Fruit fly (Drosophila melanogaster) whole organism, embryonic: Measurements from ENCODE around the gene Gr93a.

Source experiments
- CG12219 ChIP-seq: fragments of 200-800 bp; sonication (Bioruptor generic); optimal IDR thresholded peaks from 3 replicates; lab custom pipeline; 2018; ENCODE audit warnings: missing biosample characterization, mild to moderate bottlenecking, missing genetic modification characterization
- CG12744 ChIP-seq: fragments of 200-800 bp; sonication (Bioruptor generic); optimal IDR thresholded peaks from 2 replicates; lab custom pipeline; 2016; ENCODE audit warnings: missing biosample characterization, missing genetic modification characterization
- CG14965 ChIP-seq: fragments of 200-800 bp; sonication (Bioruptor generic); optimal IDR thresholded peaks from 2 replicates; lab custom pipeline; 2016; ENCODE audit warnings: missing biosample characterization, missing genetic modification characterization, borderline replicate concordance
- CG15269 ChIP-seq: fragments of 200-800 bp; sonication (Bioruptor generic); optimal IDR thresholded peaks from 2 replicates; lab custom pipeline; 2018; ENCODE audit warnings: missing biosample characterization, mild to moderate bottlenecking, missing genetic modification characterization, moderate library complexity
- CG16779 ChIP-seq: fragments of 200-800 bp; sonication (Bioruptor generic); IDR thresholded peaks from 2 replicates; pipeline ENCODE4 v1.3.6; 2022; ENCODE audit warnings: missing biosample characterization, missing genetic modification characterization
- CG17328 ChIP-seq: fragments of 200-800 bp; sonication (Bioruptor generic); IDR thresholded peaks from 2 replicates; pipeline ENCODE4 v1.3.6; 2022; ENCODE audit warnings: missing biosample characterization, missing genetic modification characterization
- CG1792 ChIP-seq: fragments of 200-800 bp; sonication (Bioruptor generic); optimal IDR thresholded peaks from 2 replicates; lab custom pipeline; 2016; ENCODE audit warnings: missing biosample characterization, missing genetic modification characterization
- CG18476 ChIP-seq: fragments of 200-800 bp; sonication (Bioruptor generic); optimal IDR thresholded peaks from 2 replicates; lab custom pipeline; 2016; ENCODE audit warnings: missing biosample characterization, mild to moderate bottlenecking, missing genetic modification characterization
- CG4730 ChIP-seq: fragments of 200-800 bp; sonication (Bioruptor generic); IDR thresholded peaks from 2 replicates; pipeline ENCODE4 v1.3.6; 2022; ENCODE audit warnings: missing biosample characterization, missing genetic modification characterization
- CG5245 ChIP-seq: fragments of 200-800 bp; sonication (Bioruptor generic); optimal IDR thresholded peaks from 3 replicates; lab custom pipeline; 2016; ENCODE audit warnings: missing biosample characterization, missing genetic modification characterization
- CG6654 ChIP-seq: fragments of 200-800 bp; sonication (Bioruptor generic); optimal IDR thresholded peaks from 2 replicates; lab custom pipeline; 2017; ENCODE audit warnings: missing biosample characterization, mild to moderate bottlenecking, missing genetic modification characterization
- CG8765 ChIP-seq: fragments of 200-800 bp; sonication (Bioruptor generic); IDR thresholded peaks from 2 replicates; pipeline ENCODE4 v1.3.6; 2022; ENCODE audit warnings: missing biosample characterization, missing genetic modification characterization
- Camta ChIP-seq: fragments of 200-800 bp; sonication (Bioruptor generic); optimal IDR thresholded peaks from 2 replicates; lab custom pipeline; 2016; ENCODE audit warnings: missing biosample characterization, missing genetic modification characterization
- Dad ChIP-seq: fragments of 200-800 bp; sonication (Bioruptor generic); optimal IDR thresholded peaks from 3 replicates; lab custom pipeline; 2016; ENCODE audit warnings: missing biosample characterization, missing genetic modification characterization
- Dip3 ChIP-seq: fragments of 200-800 bp; sonication (Bioruptor generic); optimal IDR thresholded peaks from 3 replicates; lab custom pipeline; 2016; ENCODE audit warnings: missing biosample characterization, missing genetic modification characterization
- HLH54F ChIP-seq: fragments of 200-800 bp; sonication (Bioruptor generic); optimal IDR thresholded peaks from 3 replicates; lab custom pipeline; 2016; ENCODE audit warnings: missing biosample characterization, missing genetic modification characterization
- HmgD ChIP-seq: fragments of 200-800 bp; sonication (Bioruptor generic); optimal IDR thresholded peaks from 3 replicates; lab custom pipeline; 2016; ENCODE audit warnings: missing biosample characterization, missing genetic modification characterization
- Hr39 ChIP-seq: fragments of >200 bp; optimal IDR thresholded peaks from 2 replicates; lab custom pipeline; 2017
- Lpt ChIP-seq: fragments of >200 bp; optimal IDR thresholded peaks from 2 replicates; lab custom pipeline; 2018; ENCODE audit warnings: missing biosample characterization, missing genetic modification characterization
- MTF-1 ChIP-seq: fragments of 200-800 bp; sonication (Bioruptor generic); optimal IDR thresholded peaks from 2 replicates; lab custom pipeline; 2018; ENCODE audit warnings: missing biosample characterization, mild to moderate bottlenecking, missing genetic modification characterization, borderline replicate concordance
- NK7.1 ChIP-seq: fragments of 200-800 bp; sonication (Bioruptor generic); optimal IDR thresholded peaks from 3 replicates; lab custom pipeline; 2016; ENCODE audit warnings: missing biosample characterization, missing genetic modification characterization
- Nf-YC ChIP-seq: fragments of 200-800 bp; optimal IDR thresholded peaks from 3 replicates; lab custom pipeline; 2019; ENCODE audit warnings: missing biosample characterization, mild to moderate bottlenecking, missing genetic modification characterization, moderate library complexity
- ab ChIP-seq: fragments of 200-800 bp; sonication (Bioruptor generic); optimal IDR thresholded peaks from 2 replicates; lab custom pipeline; 2016; ENCODE audit warnings: missing biosample characterization, missing genetic modification characterization
- abd-A ChIP-seq: fragments of 200-800 bp; sonication (Bioruptor generic); optimal IDR thresholded peaks from 3 replicates; lab custom pipeline; 2019; ENCODE audit warnings: missing biosample characterization, mild to moderate bottlenecking, missing genetic modification characterization, moderate library complexity
- al ChIP-seq: fragments of 200-800 bp; sonication (Bioruptor generic); IDR thresholded peaks from 2 replicates; pipeline ENCODE4 v1.3.6; 2022; ENCODE audit warnings: missing biosample characterization, missing genetic modification characterization
- br ChIP-seq: fragments of >200 bp; optimal IDR thresholded peaks from 2 replicates; lab custom pipeline; 2017
- bsh ChIP-seq, 2 experiments: fragments of 200-800 bp; sonication (Bioruptor generic); optimal IDR thresholded peaks; 2 replicates each; lab custom pipeline; 2017 to 2018; ENCODE audit warnings: mild to moderate bottlenecking in 2 of 2, missing biosample characterization in 2 of 2, missing genetic modification characterization in 2 of 2, moderate library complexity in 1 of 2
- chif ChIP-seq, 2 experiments: fragments of 200-800 bp; sonication (Bioruptor generic); optimal IDR thresholded peaks; 3 replicates each; lab custom pipeline; 2016; ENCODE audit warnings: missing biosample characterization in 2 of 2, missing genetic modification characterization in 2 of 2
- dm ChIP-seq: fragments of 200-800 bp; sonication (Bioruptor generic); optimal IDR thresholded peaks from 3 replicates; lab custom pipeline; 2016; ENCODE audit warnings: missing biosample characterization, missing genetic modification characterization
- esg ChIP-seq: fragments of 200-800 bp; sonication (Bioruptor generic); conservative IDR thresholded peaks from 2 replicates; pipeline ENCODE4 v1.3.6; 2022; ENCODE audit warnings: missing biosample characterization, missing genetic modification characterization
- eyg ChIP-seq: fragments of 200-800 bp; sonication (Bioruptor generic); optimal IDR thresholded peaks from 3 replicates; lab custom pipeline; 2016; ENCODE audit warnings: missing biosample characterization, missing genetic modification characterization
- fd96Cb ChIP-seq: fragments of 200-800 bp; sonication (Bioruptor generic); optimal IDR thresholded peaks from 2 replicates; lab custom pipeline; 2018; ENCODE audit warnings: missing biosample characterization, mild to moderate bottlenecking, missing genetic modification characterization, moderate library complexity
- gce ChIP-seq: fragments of 200-800 bp; sonication (Bioruptor generic); IDR thresholded peaks from 3 replicates; pipeline ENCODE4 v1.3.6; 2022; ENCODE audit warnings: missing biosample characterization, missing genetic modification characterization
- gcm2 ChIP-seq: fragments of 200-800 bp; sonication (Bioruptor generic); optimal IDR thresholded peaks from 2 replicates; lab custom pipeline; 2016; ENCODE audit warnings: missing biosample characterization, missing genetic modification characterization
- grn ChIP-seq: fragments of 200-800 bp; sonication (Bioruptor generic); optimal IDR thresholded peaks from 3 replicates; lab custom pipeline; 2017; ENCODE audit warnings: missing biosample characterization, missing genetic modification characterization
- hbn ChIP-seq: fragments of 200-800 bp; sonication (Bioruptor generic); IDR thresholded peaks from 2 replicates; pipeline ENCODE4 v1.3.6; 2022; ENCODE audit warnings: missing biosample characterization, missing genetic modification characterization; ENCODE audit not compliant: partially characterized antibody
- kay ChIP-seq: fragments of 200-800 bp; sonication (Bioruptor generic); optimal IDR thresholded peaks from 2 replicates; lab custom pipeline; 2016; ENCODE audit warnings: missing biosample characterization, missing genetic modification characterization
- mam ChIP-seq: fragments of 200-800 bp; sonication (Bioruptor generic); optimal IDR thresholded peaks from 3 replicates; lab custom pipeline; 2016; ENCODE audit warnings: missing biosample characterization, missing genetic modification characterization
- mirr ChIP-seq: fragments of 200-800 bp; sonication (Bioruptor generic); optimal IDR thresholded peaks from 3 replicates; lab custom pipeline; 2018; ENCODE audit warnings: missing biosample characterization, mild to moderate bottlenecking, missing genetic modification characterization
- nerfin-2 ChIP-seq: fragments of 200-800 bp; sonication (Bioruptor generic); IDR thresholded peaks from 2 replicates; pipeline ENCODE4 v1.3.6; 2022; ENCODE audit warnings: missing biosample characterization, missing genetic modification characterization; ENCODE audit not compliant: partially characterized antibody
- nom ChIP-seq: fragments of 200-800 bp; sonication (Bioruptor generic); optimal IDR thresholded peaks from 2 replicates; lab custom pipeline; 2017; ENCODE audit warnings: missing biosample characterization, missing genetic modification characterization, mild to moderate bottlenecking, moderate library complexity, missing genetic modification reagents
- p53 ChIP-seq: fragments of 200-800 bp; sonication (Bioruptor generic); optimal IDR thresholded peaks from 2 replicates; lab custom pipeline; 2016; ENCODE audit warnings: missing biosample characterization, missing genetic modification characterization
- pan ChIP-seq, 4 experiments: fragments of >200 bp in 3 of 4; fragments of 200-800 bp in 1 of 4; sonication (Bioruptor generic) in 1 of 4; optimal IDR thresholded peaks in 3 of 4; IDR thresholded peaks in 1 of 4; 2 replicates each; pipeline versions ENCODE4 v1.3.6 to Lab custom; 2017 to 2022; ENCODE audit warnings: missing biosample characterization in 2 of 4, missing genetic modification characterization in 2 of 4, mixed read lengths in 1 of 4
- psq ChIP-seq: fragments of 200-800 bp; sonication (Bioruptor generic); optimal IDR thresholded peaks from 2 replicates; lab custom pipeline; 2017; ENCODE audit warnings: missing biosample characterization, missing genetic modification characterization
- schlank ChIP-seq: fragments of 200-800 bp; sonication (Bioruptor generic); optimal IDR thresholded peaks from 2 replicates; lab custom pipeline; 2018; ENCODE audit warnings: missing biosample characterization, mild to moderate bottlenecking, missing genetic modification characterization
- seq ChIP-seq: fragments of 200-800 bp; sonication (Bioruptor generic); IDR thresholded peaks from 2 replicates; pipeline ENCODE4 v1.3.6; 2022; ENCODE audit warnings: missing biosample characterization, missing genetic modification characterization
- sqz ChIP-seq: fragments of 200-800 bp; sonication (Bioruptor generic); optimal IDR thresholded peaks from 3 replicates; lab custom pipeline; 2018; ENCODE audit warnings: missing biosample characterization, mild to moderate bottlenecking, missing genetic modification characterization
- sr ChIP-seq: fragments of 200-800 bp; sonication (Bioruptor generic); IDR thresholded peaks from 3 replicates; pipeline ENCODE4 v1.3.6; 2022; ENCODE audit warnings: missing biosample characterization, missing genetic modification characterization
- toy ChIP-seq: fragments of 200-800 bp; sonication (Bioruptor generic); IDR thresholded peaks from 2 replicates; pipeline ENCODE4 v1.3.6; 2022; ENCODE audit warnings: missing biosample characterization, missing genetic modification characterization
- z ChIP-seq: fragments of 200-800 bp; sonication (Bioruptor generic); IDR thresholded peaks from 3 replicates; pipeline ENCODE4 v1.3.6; 2022; ENCODE audit warnings: missing biosample characterization, missing genetic modification characterization
- zfh1 ChIP-seq: fragments of 200-800 bp; sonication (Bioruptor generic); IDR thresholded peaks from 3 replicates; pipeline ENCODE4 v1.3.6; 2022; ENCODE audit warnings: missing biosample characterization, missing genetic modification characterization

Gene Gr93a

DNA sequence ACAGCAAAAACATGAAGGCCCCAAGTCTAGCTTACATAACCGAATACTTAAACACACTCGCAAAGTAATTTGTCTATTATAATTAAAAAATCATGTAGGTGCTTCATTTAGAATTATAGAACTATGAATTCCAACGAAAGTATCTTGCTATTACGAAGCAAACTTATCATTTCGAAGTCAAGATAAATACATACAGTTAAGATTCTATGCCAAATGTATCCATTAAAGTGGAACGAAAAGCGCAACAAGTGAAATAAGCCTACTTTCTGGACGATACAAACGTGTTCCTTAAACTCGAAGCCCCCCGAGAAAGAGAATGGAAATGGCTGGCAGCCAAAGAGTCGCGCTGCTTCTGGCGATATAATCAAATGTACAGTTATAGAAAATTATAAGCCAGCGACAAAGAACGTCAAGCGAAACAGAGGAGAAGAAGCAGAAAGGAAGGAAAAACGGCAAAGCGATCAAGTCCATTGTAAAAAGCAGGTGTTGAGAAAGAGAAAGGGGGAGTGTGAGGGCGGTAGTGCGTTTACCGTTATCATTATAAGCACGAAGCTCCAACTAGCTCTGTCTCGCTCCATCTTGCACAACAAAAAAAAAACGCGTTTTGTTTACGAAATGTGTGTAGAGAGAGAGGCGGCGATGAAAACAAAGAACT, 20.4 kb downstream of the Gr93a start (continued):
- peak; percentile 34; the same call in 1 of the 2 replicates for TF ChIP-seq CG8765
- TF ChIP-seq CG16779 (GFP tag; lab: Robert Waterston, UW), result no peak
- TF ChIP-seq zfh1 (GFP tag; lab: Robert Waterston, UW), result no peak
- no peak for TF ChIP-seq p53 (GFP tag; lab: Kevin White, UChicago)
- peak; percentile 6 for TF ChIP-seq CG18476 (GFP tag; lab: Kevin White, UChicago)
- TF ChIP-seq br (lab: Kevin White, UChicago), result no peak
- peak; percentile 79 for TF ChIP-seq psq (GFP tag; lab: Kevin White, UChicago)
- TF ChIP-seq nerfin-2 (GFP tag; lab: Robert Waterston, UW), result no peak
- no peak for TF ChIP-seq HmgD (GFP tag; lab: Kevin White, UChicago)
- no peak for TF ChIP-seq eyg (GFP tag; lab: Kevin White, UChicago)
- TF ChIP-seq Dad (GFP tag; lab: Kevin White, UChicago), result no peak
- TF ChIP-seq HLH54F (GFP tag; lab: Kevin White, UChicago), result peak; percentile 3
- TF ChIP-seq kay (GFP tag; lab: Kevin White, UChicago), result no peak
- TF ChIP-seq seq (GFP tag; lab: Robert Waterston, UW), result no peak
- TF ChIP-seq gce (GFP tag; lab: Robert Waterston, UW), result no peak
- TF ChIP-seq gcm2 (GFP tag; lab: Kevin White, UChicago), result no peak
- TF ChIP-seq grn (GFP tag; lab: Kevin White, UChicago), result no peak
- no peak for TF ChIP-seq ab (GFP tag; lab: Kevin White, UChicago)
- TF ChIP-seq bsh (GFP tag; optimal IDR thresholded peaks at IDR 0.05; lab: Kevin White, UChicago), result no peak
- TF ChIP-seq nom (GFP tag; lab: Kevin White, UChicago), result no peak
- TF ChIP-seq mam (GFP tag; lab: Kevin White, UChicago), result peak; percentile 37
- no peak for TF ChIP-seq Camta (GFP tag; lab: Kevin White, UChicago)
- TF ChIP-seq CG14965, result no peak
- peak; percentile 42 for TF ChIP-seq CG15269
- 0 out of 3 replicates have a peak, but pooled peaks have one; percentile 26 for TF ChIP-seq z
- TF ChIP-seq Lpt (GFP tag; lab: Kevin White, UChicago), result no peak
- no peak for TF ChIP-seq fd96Cb (tag; lab: Kevin White, UChicago)
- no peak for TF ChIP-seq hbn
- no peak for TF ChIP-seq dm (GFP tag; lab: Kevin White, UChicago)
- no peak for TF ChIP-seq mirr (GFP tag; lab: Kevin White, UChicago)
- no peak for TF ChIP-seq CG17328 (GFP tag; lab: Robert Waterston, UW)
- TF ChIP-seq chif (GFP tag; optimal IDR thresholded peaks at IDR 0.05; lab: Kevin White, UChicago), result no peak
- no peak for TF ChIP-seq toy
- no peak for TF ChIP-seq NK7.1 (GFP tag; lab: Kevin White, UChicago)
- TF ChIP-seq CG6654, result no peak
- TF ChIP-seq schlank (tag; lab: Kevin White, UChicago), result no peak
- no peak; the same call in 1 of the 2 replicates for TF ChIP-seq esg (GFP tag; lab: Robert Waterston, UW)
- no peak for TF ChIP-seq sr
- TF ChIP-seq CG4730, result no peak
- no peak for TF ChIP-seq CG1792 (GFP tag; lab: Kevin White, UChicago)
- TF ChIP-seq Dip3 (GFP tag; lab: Kevin White, UChicago), result peak; percentile 18
- TF ChIP-seq sqz, result peak; percentile 82
- no peak for TF ChIP-seq CG12219 (GFP tag; lab: Kevin White, UChicago)
- TF ChIP-seq MTF-1, result no peak
- TF ChIP-seq Hr39 (lab: Kevin White, UChicago), result no peak
- TF ChIP-seq abd-A (tag; lab: Kevin White, UChicago), result no peak
- no peak for TF ChIP-seq pan (optimal IDR thresholded peaks at IDR 0.05; lab: Kevin White, UChicago)
- TF ChIP-seq pan (GFP tag; optimal IDR thresholded peaks at IDR 0.05 in 1 of 2, IDR thresholded peaks at IDR 0.05 in 1 of 2), result no peak
- no peak for TF ChIP-seq CG12744 (GFP tag; lab: Kevin White, UChicago)
- no peak for TF ChIP-seq CG5245 (GFP tag; lab: Kevin White, UChicago)
- TF ChIP-seq al, result no peak
- no peak for TF ChIP-seq Nf-YC (tag; lab: Kevin White, UChicago)
